Worm (Caenorhabditis elegans): ENCODE data around the gene stdh-4.
"Not testable (repeated sequence)": the region's sequence is repeated elsewhere in the genome, so short reads cannot be mapped to it uniquely, and the experiment has no call there.

The stdh-4 gene

ce11 chrV:8518822-8519392, 30.2 kb upstream of the stdh-4 start, which contains the start of gene F45F2.10:
F45F2.10 (minus strand) TSS chrV:8518872.
- TF ChIP-seq ZK546.5 (tag; optimal IDR thresholded peaks at IDR 0.05) (no peak), nhr-43 (tag; optimal IDR thresholded peaks at IDR 0.05; ENCODE audit: poor library complexity, severe bottlenecking) (no peak), snpc-4 (tag; optimal IDR thresholded peaks at IDR 0.05) (peak; percentile 25), elt-2 (tag; optimal IDR thresholded peaks at IDR 0.05) (peak; percentile 26), unc-39 (tag; optimal IDR thresholded peaks at IDR 0.05) (no peak), R02D3.7 (tag; optimal IDR thresholded peaks at IDR 0.05) (peak; percentile 76), lin-15B (tag; optimal IDR thresholded peaks at IDR 0.05) (peak; percentile 9), nhr-28 (tag; optimal IDR thresholded peaks at IDR 0.05) (no peak), lin-39 (tag; optimal IDR thresholded peaks at IDR 0.05) (peak; percentile 10), pha-4 (tag; optimal IDR thresholded peaks at IDR 0.05) (peak; percentile 45)

- no peak for TF ChIP-seq nhr-76 (tag; optimal IDR thresholded peaks at IDR 0.05)
- TF ChIP-seq pha-4 (tag; optimal IDR thresholded peaks at IDR 0.05): peak; percentile 2
- TF ChIP-seq sea-2 (GFP tag; optimal IDR thresholded peaks at IDR 0.05): no peak
- no peak for TF ChIP-seq hmg-11 (tag; optimal IDR thresholded peaks at IDR 0.05)
- no peak for TF ChIP-seq ztf-4 (tag; optimal IDR thresholded peaks at IDR 0.05)
- no peak for TF ChIP-seq ama-1 (optimal IDR thresholded peaks at IDR 0.05)
- no peak for TF ChIP-seq skn-1 (tag; optimal IDR thresholded peaks at IDR 0.05)
- no peak for TF ChIP-seq eor-1 (tag; optimal IDR thresholded peaks at IDR 0.05)
- no peak for TF ChIP-seq zag-1 (tag; optimal IDR thresholded peaks at IDR 0.05)
Measured at ce11 chrV:8520846-8521553, 28.1 kb upstream of the stdh-4 start, which contains the start of the genes F45F2.11 and otpl-7. F45F2.11 (minus strand) TSS chrV:8520896. otpl-7 (plus strand) TSS chrV:8521503.

- TF ChIP-seq pha-4 (tag; optimal IDR thresholded peaks at IDR 0.05) (peak; percentile 22), aly-2 (tag; optimal IDR thresholded peaks at IDR 0.05) (no peak)
Measured at ce11 chrV:8525774-8526173, 23.3 kb upstream of the stdh-4 start, which contains the start of gene otpl-6. otpl-6 (plus strand) TSS chrV:8526074.

- TF ChIP-seq nhr-28 (tag; optimal IDR thresholded peaks at IDR 0.05): no peak
- TF ChIP-seq ama-1 (optimal IDR thresholded peaks at IDR 0.05): no peak
- TF ChIP-seq nhr-23 (tag; optimal IDR thresholded peaks at IDR 0.05): no peak
- TF ChIP-seq nhr-11 (tag; optimal IDR thresholded peaks at IDR 0.05): no peak
- no peak for TF ChIP-seq nfya-1 (tag; optimal IDR thresholded peaks at IDR 0.05; ENCODE audit: insufficient read depth)
- TF ChIP-seq eor-1 (tag; optimal IDR thresholded peaks at IDR 0.05): no peak
- TF ChIP-seq unc-39 (tag; optimal IDR thresholded peaks at IDR 0.05): no peak
- TF ChIP-seq fkh-10 (GFP tag; optimal IDR thresholded peaks at IDR 0.05): no peak
- no peak for TF ChIP-seq ZK546.5 (tag; optimal IDR thresholded peaks at IDR 0.05)
Measured at ce11 chrV:8529219-8529618, 19.9 kb upstream of the stdh-4 start, which contains the start of gene otpl-5. otpl-5 (plus strand) TSS chrV:8529519.

ce11 chrV:8533067-8533466, 16.0 kb upstream of the stdh-4 start, which contains the start of the genes his-8 and his-7:
his-8 (minus strand) TSS chrV:8533086.
his-7 (plus strand) TSS chrV:8533379.
- not testable (repeated sequence) for TF ChIP-seq mml-1, lin-39, nhr-25 (tag; optimal IDR thresholded peaks at IDR 0.05)

ce11 chrV:8533916-8534315, 15.2 kb upstream of the stdh-4 start:
- TF ChIP-seq ztf-11 (tag; optimal IDR thresholded peaks at IDR 0.05) (no peak), ceh-28 (tag; optimal IDR thresholded peaks at IDR 0.05) (no peak), nhr-25 (tag; optimal IDR thresholded peaks at IDR 0.05) (peak; percentile 75), elt-1 (tag; optimal IDR thresholded peaks at IDR 0.05) (peak; percentile 23)
